Fruit fly (Drosophila melanogaster): ENCODE data around the gene CG10274.

CG10274 gene

DNA sequence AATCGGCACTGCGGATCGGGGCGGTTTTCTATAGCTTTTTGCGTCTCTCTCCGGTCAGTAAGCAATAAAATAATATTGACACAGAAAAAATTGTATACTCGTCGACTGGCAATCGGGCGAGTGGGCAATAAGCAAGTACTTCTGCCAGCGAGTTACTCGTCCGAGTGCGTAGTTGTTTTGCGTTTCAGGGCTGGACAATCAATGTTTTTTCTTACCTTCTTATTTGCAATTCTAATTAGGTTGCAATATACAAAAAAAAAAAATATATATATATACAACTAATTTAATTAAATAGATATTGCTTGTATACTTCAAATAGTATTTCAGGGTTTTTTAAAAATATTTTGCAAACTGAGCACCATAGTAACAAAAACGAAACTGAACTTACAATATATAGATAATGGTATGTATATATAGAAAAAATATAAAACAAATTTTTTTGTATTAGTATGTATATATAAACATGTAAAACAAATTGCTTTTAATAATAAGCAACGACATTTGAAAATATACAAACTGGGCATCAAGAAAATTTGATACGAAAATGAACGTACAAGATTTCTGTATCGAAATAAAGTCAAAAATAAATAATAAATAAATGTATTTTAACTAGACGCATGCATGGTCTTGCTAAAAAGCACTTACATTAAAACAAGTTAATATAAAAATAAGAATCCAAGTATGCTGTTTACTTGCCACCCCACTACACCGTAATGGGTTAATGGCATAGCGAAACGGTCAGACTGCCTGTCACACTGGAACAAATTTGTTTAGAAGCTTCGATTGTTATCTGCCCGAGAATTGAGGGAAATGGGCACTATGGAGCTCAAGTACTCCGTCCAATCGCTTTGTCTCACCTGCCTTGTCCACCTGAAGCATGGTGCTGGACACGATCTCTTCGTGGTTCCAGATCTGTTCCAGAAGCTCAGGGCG is 7.6 kb upstream of the CG10274 start, which contains the start of the genes D19A and CG7386:
Gene D19A, minus strand, starts transcription at position 129 of the 933 bp plus-strand sequence.
Gene CG7386, plus strand, starts transcription at position 751 of the 933 bp plus-strand sequence.
- TF ChIP-seq Pif1B (GFP tag; optimal IDR thresholded peaks at IDR 0.05) (no peak), CG4496 (GFP tag; IDR thresholded peaks at IDR 0.05) (peak; percentile 77), rn (GFP tag; IDR thresholded peaks at IDR 0.05) (peak; percentile 43; the same call in 1 of the 2 replicates), CG10348 (GFP tag; IDR thresholded peaks at IDR 0.05) (no peak), CG12605 (GFP tag; IDR thresholded peaks at IDR 0.05) (peak; percentile 48; the same call in 1 of the 2 replicates), CG8159 (tag; optimal IDR thresholded peaks at IDR 0.05) (peak; percentile 52), EcR (GFP tag; optimal IDR thresholded peaks at IDR 0.05) (peak; percentile 1), CG15710 (tag; optimal IDR thresholded peaks at IDR 0.05) (peak; percentile 28), CG8301 (tag; optimal IDR thresholded peaks at IDR 0.05) (peak; percentile 9), CG9948 (tag; optimal IDR thresholded peaks at IDR 0.05) (peak; percentile 11), CG32121 (GFP tag; IDR thresholded peaks at IDR 0.05) (peak; percentile 38; the same call in 1 of the 2 replicates), CG14655 (GFP tag; optimal IDR thresholded peaks at IDR 0.05) (no peak), CG13204 (GFP tag; optimal IDR thresholded peaks at IDR 0.05) (no peak), Ets98B (GFP tag; IDR thresholded peaks at IDR 0.05) (peak; percentile 59), D1 (tag; optimal IDR thresholded peaks at IDR 0.05) (no peak), fd96Ca (GFP tag; IDR thresholded peaks at IDR 0.05) (peak; percentile 30; the same call in 1 of the 3 replicates), CG17806 (tag; optimal IDR thresholded peaks at IDR 0.05) (peak; percentile 22), Pif1A (GFP tag; optimal IDR thresholded peaks at IDR 0.05) (no peak), CG34367 (tag; optimal IDR thresholded peaks at IDR 0.05) (no peak), gl (tag; optimal IDR thresholded peaks at IDR 0.05) (no peak), Snoo (tag; optimal IDR thresholded peaks at IDR 0.05) (peak; percentile 11)

DNA sequence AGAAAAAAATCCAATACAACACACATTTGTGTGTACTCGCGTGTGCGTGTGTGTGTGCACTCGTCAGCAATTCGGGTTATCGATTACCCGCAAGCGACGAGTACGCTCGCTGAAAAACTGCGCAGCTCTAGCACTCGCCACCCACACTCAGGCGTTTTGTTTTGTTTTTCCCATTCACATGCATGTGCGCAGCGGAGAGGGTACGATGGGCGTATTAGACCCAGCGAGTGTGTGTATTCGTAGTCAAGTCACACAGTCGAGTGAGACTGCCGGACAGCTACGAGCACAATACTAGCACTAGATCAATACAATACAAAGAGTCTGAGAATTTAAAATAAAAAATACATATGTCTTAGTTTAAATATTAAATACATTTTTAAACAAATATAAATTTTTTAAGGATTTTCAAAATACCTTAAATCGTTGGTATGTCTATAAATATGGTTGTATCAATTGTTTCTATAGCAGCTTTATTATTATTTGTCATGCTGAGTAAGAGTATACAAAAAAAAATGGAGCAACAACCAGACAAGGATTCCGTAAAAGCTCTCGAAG is 3.3 kb upstream of the CG10274 start, which contains the start of the genes D19B and CG43293:
Gene D19B, minus strand, starts transcription at position 37 of the 555 bp plus-strand sequence.
Gene CG43293, plus strand, starts transcription at position 306 of the 555 bp plus-strand sequence.
- TF ChIP-seq fd96Ca (GFP tag; IDR thresholded peaks at IDR 0.05) (peak; percentile 92), CG9948 (tag; optimal IDR thresholded peaks at IDR 0.05) (peak; percentile 81), CG8159 (tag; optimal IDR thresholded peaks at IDR 0.05) (peak; percentile 82), D1 (tag; optimal IDR thresholded peaks at IDR 0.05) (no peak), EcR (GFP tag; optimal IDR thresholded peaks at IDR 0.05) (no peak), Pif1B (GFP tag; optimal IDR thresholded peaks at IDR 0.05) (peak; percentile 93), Pif1A (GFP tag; optimal IDR thresholded peaks at IDR 0.05) (no peak), CG14655 (GFP tag; optimal IDR thresholded peaks at IDR 0.05) (peak; percentile 88), Snoo (tag; optimal IDR thresholded peaks at IDR 0.05) (peak; percentile 84), CG17806 (tag; optimal IDR thresholded peaks at IDR 0.05) (peak; percentile 82), CG10348 (GFP tag; IDR thresholded peaks at IDR 0.05) (peak; percentile 36; the same call in 1 of the 2 replicates), CG34367 (tag; optimal IDR thresholded peaks at IDR 0.05) (peak; percentile 81), Ets98B (GFP tag; IDR thresholded peaks at IDR 0.05) (peak; percentile 94), rn (GFP tag; IDR thresholded peaks at IDR 0.05) (peak; percentile 86), gl (tag; optimal IDR thresholded peaks at IDR 0.05) (peak; percentile 76), CG8301 (tag; optimal IDR thresholded peaks at IDR 0.05) (peak; percentile 80), CG15710 (tag; optimal IDR thresholded peaks at IDR 0.05) (peak; percentile 81), CG13204 (GFP tag; optimal IDR thresholded peaks at IDR 0.05) (no peak), CG32121 (GFP tag; IDR thresholded peaks at IDR 0.05) (peak; percentile 92), CG12605 (GFP tag; IDR thresholded peaks at IDR 0.05) (peak; percentile 91), CG4496 (GFP tag; IDR thresholded peaks at IDR 0.05) (peak; percentile 92)

DNA sequence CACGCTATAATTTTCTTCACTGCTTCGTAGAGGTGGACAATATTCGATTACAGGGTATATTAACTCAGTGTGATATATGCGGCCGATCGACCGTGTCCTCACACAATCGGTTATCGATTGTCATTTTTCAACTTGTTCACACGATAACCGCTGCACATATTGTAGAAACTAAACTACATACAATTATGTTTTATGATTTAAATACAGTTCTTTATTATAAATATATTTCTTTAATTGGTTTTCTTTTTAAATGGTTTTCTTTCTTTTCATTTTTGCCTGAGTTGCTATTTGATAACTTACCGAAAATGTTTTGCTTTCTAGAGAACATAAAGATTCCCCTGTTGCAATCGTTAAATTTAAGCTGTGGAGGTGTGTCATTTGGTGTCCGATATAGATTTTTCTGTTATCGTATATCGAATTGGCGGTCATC is 7.8 kb downstream of the CG10274 start, which contains the start of the genes fmt and CG7376:
Gene fmt, minus strand, starts transcription at position 55 of the 430 bp plus-strand sequence.
Gene CG7376, plus strand, starts transcription at position 423 of the 430 bp plus-strand sequence.
- TF ChIP-seq CG9948 (tag; optimal IDR thresholded peaks at IDR 0.05) (peak; percentile 45), EcR (GFP tag; optimal IDR thresholded peaks at IDR 0.05) (no peak)

DNA sequence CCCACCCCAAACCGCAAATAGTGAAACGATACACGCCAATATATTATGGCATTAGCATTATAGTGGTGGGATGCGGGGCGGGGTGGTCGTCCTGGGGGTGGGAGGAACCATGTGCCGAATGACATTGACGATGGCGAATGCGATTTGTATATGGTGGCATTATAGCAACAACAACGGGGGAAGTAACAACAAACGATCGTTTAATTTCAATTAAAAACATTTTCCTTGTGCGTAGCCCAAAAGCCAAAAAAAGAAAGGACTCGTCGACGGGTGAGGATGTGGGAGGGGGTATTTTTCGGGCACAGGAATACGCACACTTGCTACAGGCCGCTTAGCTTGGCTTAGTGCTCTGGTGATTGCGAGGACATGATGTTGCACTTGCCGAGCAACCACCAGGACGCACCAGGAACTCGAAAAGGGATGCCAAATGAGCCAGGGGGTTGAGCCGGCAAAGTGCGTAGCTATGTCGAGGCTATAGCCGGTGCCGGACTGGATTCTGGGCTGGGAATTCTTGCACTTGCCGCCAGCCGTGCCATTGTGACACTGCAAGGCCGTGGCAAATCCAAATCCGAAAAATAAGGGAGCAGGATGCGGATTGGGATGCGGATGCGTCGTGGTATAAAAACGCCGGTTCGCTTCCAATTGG is 19.0 kb downstream of the CG10274 start, which contains the start of gene Prdm13:
Gene Prdm13, plus strand, starts transcription at position 645 of the 646 bp plus-strand sequence.
- TF ChIP-seq CG13204 (GFP tag; optimal IDR thresholded peaks at IDR 0.05) (no peak), D1 (tag; optimal IDR thresholded peaks at IDR 0.05) (no peak), EcR (GFP tag; optimal IDR thresholded peaks at IDR 0.05) (no peak), CG15710 (tag; optimal IDR thresholded peaks at IDR 0.05) (no peak), CG4496 (GFP tag; IDR thresholded peaks at IDR 0.05) (no peak), gl (tag; optimal IDR thresholded peaks at IDR 0.05) (no peak), CG32121 (GFP tag; IDR thresholded peaks at IDR 0.05) (no peak), CG34367 (tag; optimal IDR thresholded peaks at IDR 0.05) (no peak), CG9948 (tag; optimal IDR thresholded peaks at IDR 0.05) (no peak), CG14655 (GFP tag; optimal IDR thresholded peaks at IDR 0.05) (no peak), CG12605 (GFP tag; IDR thresholded peaks at IDR 0.05) (no peak), Pif1A (GFP tag; optimal IDR thresholded peaks at IDR 0.05) (no peak)

DNA sequence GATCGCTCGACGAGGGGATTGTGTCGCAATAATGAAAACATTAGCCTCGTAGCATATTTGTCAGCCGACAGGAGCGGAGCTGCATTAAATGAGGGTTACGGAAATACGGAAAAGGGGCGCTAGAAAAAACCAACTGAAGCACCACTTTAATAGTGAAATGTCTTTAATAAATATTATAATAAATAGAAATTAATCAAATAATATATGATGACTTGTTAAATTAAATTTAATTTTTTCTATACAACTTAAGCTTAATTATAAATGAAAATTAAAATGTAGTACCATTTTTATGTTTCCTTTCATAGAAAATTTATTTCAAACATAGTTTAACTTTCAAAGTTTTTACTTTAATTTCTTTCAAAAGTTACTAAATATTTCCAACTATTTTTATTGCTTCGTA is 19.6 kb downstream of the CG10274 start:
- TF ChIP-seq CG9948 (tag; optimal IDR thresholded peaks at IDR 0.05) (no peak), fd96Ca (GFP tag; IDR thresholded peaks at IDR 0.05) (no peak), CG17806 (tag; optimal IDR thresholded peaks at IDR 0.05) (no peak), CG8301 (tag; optimal IDR thresholded peaks at IDR 0.05) (no peak), Ets98B (GFP tag; IDR thresholded peaks at IDR 0.05) (no peak), CG13204 (GFP tag; optimal IDR thresholded peaks at IDR 0.05) (no peak), Pif1A (GFP tag; optimal IDR thresholded peaks at IDR 0.05) (no peak), D1 (tag; optimal IDR thresholded peaks at IDR 0.05) (no peak), Pif1B (GFP tag; optimal IDR thresholded peaks at IDR 0.05) (no peak), CG32121 (GFP tag; IDR thresholded peaks at IDR 0.05) (no peak), rn (GFP tag; IDR thresholded peaks at IDR 0.05) (no peak), CG15710 (tag; optimal IDR thresholded peaks at IDR 0.05) (no peak), EcR (GFP tag; optimal IDR thresholded peaks at IDR 0.05) (no peak), CG10348 (GFP tag; IDR thresholded peaks at IDR 0.05) (no peak), CG4496 (GFP tag; IDR thresholded peaks at IDR 0.05) (no peak), CG8159 (tag; optimal IDR thresholded peaks at IDR 0.05) (no peak), Snoo (tag; optimal IDR thresholded peaks at IDR 0.05) (no peak)
